Worm (Caenorhabditis elegans) whole organism, L1 larva: Measurements from ENCODE around the gene F47D12.7.

Experiments
- C16A3.4 ChIP-seq: fragments of 150-350 bp; optimal IDR thresholded peaks from 2 replicates; lab custom pipeline; 2014; ENCODE audit warnings: missing biosample characterization, missing genetic modification characterization
- C34B4.2 ChIP-seq: sonication (generic microtip); optimal IDR thresholded peaks from 2 replicates; lab custom pipeline; 2017; ENCODE audit warnings: mild to moderate bottlenecking, missing genetic modification characterization, missing compliant biosample characterization
- F16B12.6 ChIP-seq: fragments of 150-350 bp; optimal IDR thresholded peaks from 2 replicates; lab custom pipeline; 2014; ENCODE audit warnings: missing biosample characterization, missing genetic modification characterization
- aha-1 ChIP-seq: fragments of 150-350 bp; optimal IDR thresholded peaks from 2 replicates; lab custom pipeline; 2014; ENCODE audit warnings: missing biosample characterization, missing genetic modification characterization
- alr-1 ChIP-seq: fragments of 200-800 bp; sonication (Bioruptor generic); optimal IDR thresholded peaks from 2 replicates; lab custom pipeline; 2018; ENCODE audit warnings: borderline replicate concordance, mild to moderate bottlenecking, missing genetic modification characterization, missing compliant biosample characterization
- blmp-1 ChIP-seq: fragments of 150-350 bp; optimal IDR thresholded peaks from 2 replicates; lab custom pipeline; 2014; ENCODE audit warnings: missing biosample characterization, missing genetic modification characterization
- ceh-82 ChIP-seq, 3 experiments: fragments of 150-350 bp in 1 of 3; sonication (generic microtip) in 2 of 3; optimal IDR thresholded peaks; 2 replicates each; lab custom pipeline; 2014 to 2017; ENCODE audit warnings: missing biosample characterization in 3 of 3, missing genetic modification characterization in 3 of 3
- ceh-88 ChIP-seq: fragments of 200-800 bp; sonication (Bioruptor generic); IDR thresholded peaks from 2 replicates; pipeline ENCODE4 v1.3.6; 2022; ENCODE audit warnings: missing genetic modification characterization, missing compliant biosample characterization
- ces-1 ChIP-seq: fragments of 150-350 bp; optimal IDR thresholded peaks from 2 replicates; lab custom pipeline; 2014; ENCODE audit warnings: missing biosample characterization, missing genetic modification reagents, missing genetic modification characterization
- dsc-1 ChIP-seq: sonication (generic microtip); optimal IDR thresholded peaks from 2 replicates; lab custom pipeline; 2016; ENCODE audit warnings: mild to moderate bottlenecking, missing genetic modification characterization, missing compliant biosample characterization
- elt-2 ChIP-seq: sonication (generic microtip); optimal IDR thresholded peaks from 2 replicates; lab custom pipeline; 2016; ENCODE audit warnings: missing genetic modification characterization, mild to moderate bottlenecking, inconsistent platforms, missing compliant biosample characterization, missing genetic modification reagents
- fkh-10 ChIP-seq: sonication (generic microtip); optimal IDR thresholded peaks from 2 replicates; lab custom pipeline; 2017; ENCODE audit warnings: missing biosample characterization, missing genetic modification reagents, missing genetic modification characterization
- fkh-8 ChIP-seq: sonication (generic microtip); optimal IDR thresholded peaks from 2 replicates; lab custom pipeline; 2016; ENCODE audit warnings: mild to moderate bottlenecking, missing genetic modification characterization, missing compliant biosample characterization
- fos-1 ChIP-seq: fragments of 150-350 bp; optimal IDR thresholded peaks from 2 replicates; lab custom pipeline; 2014; ENCODE audit warnings: missing biosample characterization, missing genetic modification characterization
- grh-1 ChIP-seq: fragments of 200-800 bp; sonication (Bioruptor generic); IDR thresholded peaks from 2 replicates; pipeline ENCODE4 v1.3.6; 2022; ENCODE audit warnings: missing genetic modification reagents, missing genetic modification characterization, missing compliant biosample characterization
- hlh-17 ChIP-seq: fragments of 200-800 bp; sonication (Bioruptor generic); optimal IDR thresholded peaks from 2 replicates; lab custom pipeline; 2018; ENCODE audit warnings: missing genetic modification characterization, mild to moderate bottlenecking, missing compliant biosample characterization, moderate library complexity, borderline replicate concordance
- hlh-4 ChIP-seq: sonication (generic microtip); optimal IDR thresholded peaks from 2 replicates; lab custom pipeline; 2016; ENCODE audit warnings: mild to moderate bottlenecking, missing genetic modification characterization, missing compliant biosample characterization
- hpl-2 ChIP-seq: fragments of 150-350 bp; optimal IDR thresholded peaks from 2 replicates; lab custom pipeline; 2014; ENCODE audit warnings: missing biosample characterization, missing genetic modification reagents, missing genetic modification characterization
- irx-1 ChIP-seq: sonication (generic microtip); optimal IDR thresholded peaks from 2 replicates; lab custom pipeline; 2016; ENCODE audit warnings: missing genetic modification characterization, missing compliant biosample characterization
- isw-1 ChIP-seq: fragments of 200-800 bp; sonication (Bioruptor generic); IDR thresholded peaks from 2 replicates; pipeline ENCODE4 v1.3.6; 2022; ENCODE audit warnings: missing genetic modification characterization, missing compliant biosample characterization
- jun-1 ChIP-seq: fragments of 150-350 bp; optimal IDR thresholded peaks from 2 replicates; lab custom pipeline; 2014; ENCODE audit warnings: missing biosample characterization, missing genetic modification reagents, missing genetic modification characterization
- lin-35 ChIP-seq, 2 experiments: fragments of 150-350 bp; optimal IDR thresholded peaks; 2 replicates each; lab custom pipeline; 2014; ENCODE audit warnings: missing biosample characterization in 2 of 2, missing genetic modification characterization in 2 of 2, missing genetic modification reagents in 2 of 2
- lin-39 ChIP-seq: fragments of 150-350 bp; optimal IDR thresholded peaks from 2 replicates; lab custom pipeline; 2014; ENCODE audit warnings: missing biosample characterization, missing genetic modification reagents, missing genetic modification characterization
- nhr-19 ChIP-seq: fragments of 200-800 bp; sonication (Bioruptor generic); conservative IDR thresholded peaks from 2 replicates; pipeline ENCODE4 v1.3.6; 2022; ENCODE audit warnings: missing genetic modification characterization, missing compliant biosample characterization
- nhr-20 ChIP-seq: sonication (generic microtip); optimal IDR thresholded peaks from 2 replicates; lab custom pipeline; 2016; ENCODE audit warnings: mild to moderate bottlenecking, missing genetic modification characterization, missing compliant biosample characterization
- nhr-237 ChIP-seq: fragments of 150-350 bp; optimal IDR thresholded peaks from 2 replicates; lab custom pipeline; 2014; ENCODE audit warnings: missing biosample characterization, missing genetic modification characterization
- nhr-76 ChIP-seq: sonication (generic microtip); optimal IDR thresholded peaks from 2 replicates; lab custom pipeline; 2017; ENCODE audit warnings: missing biosample characterization, missing genetic modification characterization
- nhr-77 ChIP-seq: fragments of 150-350 bp; optimal IDR thresholded peaks from 2 replicates; lab custom pipeline; 2014; ENCODE audit warnings: missing biosample characterization, missing genetic modification characterization
- nhr-84 ChIP-seq: sonication (generic microtip); optimal IDR thresholded peaks from 2 replicates; lab custom pipeline; 2017; ENCODE audit warnings: missing biosample characterization, missing genetic modification characterization
- nhr-85 ChIP-seq: sonication (generic microtip); peaks from one replicate; lab custom pipeline; 2016; ENCODE audit warnings: missing genetic modification characterization, inconsistent platforms, missing compliant biosample characterization
- nhr-90 ChIP-seq: sonication (generic microtip); optimal IDR thresholded peaks from 2 replicates; lab custom pipeline; 2016; ENCODE audit warnings: mild to moderate bottlenecking, missing genetic modification characterization, missing compliant biosample characterization; ENCODE audit not compliant: poor library complexity
- pag-3 ChIP-seq: sonication (generic microtip); optimal IDR thresholded peaks from 2 replicates; lab custom pipeline; 2017; ENCODE audit warnings: missing genetic modification characterization, mild to moderate bottlenecking, missing compliant biosample characterization, antibody characterized with exemption, borderline replicate concordance; ENCODE audit not compliant: insufficient read depth
- pqm-1 ChIP-seq: sonication (generic microtip); optimal IDR thresholded peaks from 3 replicates; lab custom pipeline; 2017; ENCODE audit warnings: missing biosample characterization, missing genetic modification characterization
- rnt-1 ChIP-seq: sonication (generic microtip); optimal IDR thresholded peaks from 2 replicates; lab custom pipeline; 2016; ENCODE audit warnings: mild to moderate bottlenecking, missing genetic modification characterization, moderate library complexity, missing compliant biosample characterization
- skn-1 ChIP-seq: fragments of 150-350 bp; optimal IDR thresholded peaks from 2 replicates; lab custom pipeline; 2014; ENCODE audit warnings: missing biosample characterization, missing genetic modification characterization
- snpc-4 ChIP-seq: fragments of 150-350 bp; optimal IDR thresholded peaks from 2 replicates; lab custom pipeline; 2014; ENCODE audit warnings: missing biosample characterization, missing genetic modification characterization
- snu-23 ChIP-seq: sonication (generic microtip); optimal IDR thresholded peaks from 2 replicates; lab custom pipeline; 2016; ENCODE audit warnings: missing genetic modification characterization, missing compliant biosample characterization
- swsn-7 ChIP-seq: sonication (generic microtip); optimal IDR thresholded peaks from 2 replicates; lab custom pipeline; 2016; ENCODE audit warnings: missing genetic modification characterization, missing compliant biosample characterization
- unc-130 ChIP-seq: fragments of 150-350 bp; optimal IDR thresholded peaks from 2 replicates; lab custom pipeline; 2017; ENCODE audit warnings: missing biosample characterization, missing genetic modification characterization, inconsistent platforms
- unc-98 ChIP-seq: fragments of 200-800 bp; sonication (Bioruptor generic); IDR thresholded peaks from 2 replicates; pipeline ENCODE4 v1.3.6; 2022; ENCODE audit warnings: missing genetic modification characterization, missing compliant biosample characterization
- vab-15 ChIP-seq: sonication (generic microtip); optimal IDR thresholded peaks from 2 replicates; lab custom pipeline; 2017; ENCODE audit warnings: missing genotype, mild to moderate bottlenecking, missing genetic modification characterization, missing compliant biosample characterization
- xbp-1 ChIP-seq: sonication (generic microtip); optimal IDR thresholded peaks from 2 replicates; lab custom pipeline; 2016; ENCODE audit warnings: missing genetic modification characterization, missing compliant biosample characterization
- zag-1 ChIP-seq: fragments of 150-350 bp; optimal IDR thresholded peaks from 2 replicates; lab custom pipeline; 2014; ENCODE audit warnings: missing biosample characterization, missing genetic modification characterization
- zip-4 ChIP-seq: fragments of 200-800 bp; sonication (Bioruptor generic); optimal IDR thresholded peaks from 2 replicates; lab custom pipeline; 2018; ENCODE audit warnings: mild to moderate bottlenecking, missing genetic modification characterization, moderate library complexity, missing compliant biosample characterization
- ztf-4 ChIP-seq: fragments of 150-350 bp; optimal IDR thresholded peaks from 2 replicates; lab custom pipeline; 2014; ENCODE audit warnings: missing biosample characterization, missing genetic modification characterization

Gene F47D12.7

DNA sequence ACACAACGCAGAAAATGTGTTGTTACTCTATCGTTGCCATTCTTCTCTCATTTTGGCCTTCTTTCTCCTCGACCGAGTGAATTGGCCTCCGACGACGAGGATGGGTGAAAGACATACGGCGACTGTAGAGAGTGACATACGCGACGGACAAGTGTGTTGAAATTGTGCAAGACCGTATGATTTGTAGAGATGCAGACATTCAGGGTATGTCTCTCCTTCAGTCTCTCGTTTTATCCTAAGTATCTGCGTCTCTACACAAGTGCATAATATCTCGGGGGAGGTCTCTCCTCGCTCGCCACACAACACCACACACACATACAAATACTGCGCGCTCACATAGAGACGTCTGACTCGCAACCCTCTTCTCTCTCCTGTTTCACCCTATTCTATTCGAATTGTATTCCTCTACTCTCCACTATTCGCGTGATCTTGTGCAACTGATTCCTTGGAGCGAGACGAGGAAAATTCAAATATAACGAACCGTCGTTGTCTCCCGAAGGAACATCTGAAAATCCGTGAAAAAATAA lies 15.7 kb downstream of the F47D12.7 start, which contains the start of gene hmg-1.2 (continued):
- TF ChIP-seq jun-1, result peak; percentile 76
- TF ChIP-seq dsc-1 (tag; lab: Kevin White, UChicago), result peak; percentile 84
- TF ChIP-seq nhr-85 (tag; lab: Kevin White, UChicago), result peak; percentile 92
- peak; percentile 68 for TF ChIP-seq nhr-77
- peak; percentile 77 for TF ChIP-seq xbp-1 (tag; lab: Kevin White, UChicago)
- TF ChIP-seq hlh-4 (tag; lab: Kevin White, UChicago), result no peak
- TF ChIP-seq nhr-19 (GFP tag; lab: Robert Waterston, UW), result peak; percentile 89
- TF ChIP-seq hpl-2, result peak; percentile 68
- peak; percentile 92 for TF ChIP-seq swsn-7
- TF ChIP-seq snpc-4 (tag; lab: Kevin White, UChicago), result peak; percentile 72
- TF ChIP-seq hlh-17, result no peak
- peak; percentile 73 for TF ChIP-seq rnt-1 (tag; lab: Kevin White, UChicago)
- peak; percentile 40 for TF ChIP-seq blmp-1
- no peak for TF ChIP-seq pqm-1
- peak; percentile 90 for TF ChIP-seq nhr-20 (tag; lab: Kevin White, UChicago)
- no peak for TF ChIP-seq ces-1 (GFP tag; lab: Kevin White, UChicago)
- TF ChIP-seq F16B12.6, result no peak
- TF ChIP-seq lin-39 (tag; lab: Kevin White, UChicago), result no peak
- TF ChIP-seq aha-1 (tag; lab: Kevin White, UChicago), result no peak
- TF ChIP-seq isw-1 (GFP tag; lab: Robert Waterston, UW), result peak; percentile 63
- no peak for TF ChIP-seq skn-1 (tag; lab: Kevin White, UChicago)
- peak; percentile 77 for TF ChIP-seq ztf-4 (tag; lab: Kevin White, UChicago)
- TF ChIP-seq C34B4.2 (tag; lab: Kevin White, UChicago), result no peak
- TF ChIP-seq zag-1 (tag; lab: Kevin White, UChicago), result no peak
- peak; percentile 96 for TF ChIP-seq snu-23 (GFP tag; lab: Kevin White, UChicago)
- TF ChIP-seq pag-3 (tag; lab: Kevin White, UChicago), result no peak
- TF ChIP-seq alr-1 (tag; lab: Kevin White, UChicago), result no peak
- peak; percentile 69 for TF ChIP-seq nhr-90 (tag; lab: Kevin White, UChicago)
- TF ChIP-seq fkh-10, result peak; percentile 56
- peak; percentile 68 for TF ChIP-seq elt-2 (tag; lab: Kevin White, UChicago)
- TF ChIP-seq fos-1, result peak; percentile 78
- TF ChIP-seq vab-15, result no peak
- TF ChIP-seq grh-1 (GFP tag; lab: Robert Waterston, UW), result peak; percentile 22; the same call in 1 of the 2 replicates
- TF ChIP-seq unc-98 (GFP tag; lab: Robert Waterston, UW), result no peak
- TF ChIP-seq C16A3.4 (tag; lab: Kevin White, UChicago), result peak; percentile 74
- TF ChIP-seq lin-35 (GFP tag; optimal IDR thresholded peaks at IDR 0.05; lab: Kevin White, UChicago), result peak; percentile 74 to 79
- TF ChIP-seq nhr-237, result no peak
- no peak for TF ChIP-seq nhr-76 (tag; lab: Kevin White, UChicago)
- peak; percentile 85 for TF ChIP-seq fkh-8
- TF ChIP-seq irx-1 (tag; lab: Kevin White, UChicago), result peak; percentile 75
- TF ChIP-seq unc-130 (tag; lab: Kevin White, UChicago), result peak; percentile 66
- TF ChIP-seq ceh-88, result peak; percentile 71; the same call in 1 of the 2 replicates
- peak; percentile 50 to 84 (median 62) for TF ChIP-seq ceh-82 (tag; optimal IDR thresholded peaks at IDR 0.05; lab: Kevin White, UChicago)
- TF ChIP-seq nhr-84, result no peak
- TF ChIP-seq zip-4 (GFP tag; lab: Kevin White, UChicago), result peak; percentile 61
